Worm (Caenorhabditis elegans) whole organism, L4/young adult: Measurements from ENCODE around the gene C45G9.15.

Experiments used
- W03F9.2 ChIP-seq: fragments of 150-350 bp; optimal IDR thresholded peaks from 2 replicates; lab custom pipeline; 2014; ENCODE audit warnings: missing biosample characterization, missing genetic modification characterization
- dao-5 ChIP-seq: sonication (generic microtip); optimal IDR thresholded peaks from 2 replicates; lab custom pipeline; 2016; ENCODE audit warnings: missing genotype, missing genetic modification characterization, moderate library complexity, missing compliant biosample characterization
- him-1 ChIP-seq: sonication (generic microtip); optimal IDR thresholded peaks from 2 replicates; lab custom pipeline; 2016; ENCODE audit warnings: missing genotype, missing genetic modification reagents, missing genetic modification characterization, missing compliant biosample characterization

C45G9.15 gene

ce11 chrIII:5031375-5031836, 20.4 kb downstream of the C45G9.15 start:
- TF ChIP-seq dao-5 (tag; lab: Kevin White, UChicago) (peak; percentile 78), him-1 (tag; lab: Kevin White, UChicago) (peak; percentile 81)

ce11 chrIII:5030629-5031028, 21.2 kb downstream of the C45G9.15 start, which contains the start of gene klp-6:
TSS of gene klp-6 (plus strand) at chrIII:5030929.
- TF ChIP-seq him-1 (tag; lab: Kevin White, UChicago) (no peak), W03F9.2 (no peak), dao-5 (tag; lab: Kevin White, UChicago) (no peak)

DNA sequence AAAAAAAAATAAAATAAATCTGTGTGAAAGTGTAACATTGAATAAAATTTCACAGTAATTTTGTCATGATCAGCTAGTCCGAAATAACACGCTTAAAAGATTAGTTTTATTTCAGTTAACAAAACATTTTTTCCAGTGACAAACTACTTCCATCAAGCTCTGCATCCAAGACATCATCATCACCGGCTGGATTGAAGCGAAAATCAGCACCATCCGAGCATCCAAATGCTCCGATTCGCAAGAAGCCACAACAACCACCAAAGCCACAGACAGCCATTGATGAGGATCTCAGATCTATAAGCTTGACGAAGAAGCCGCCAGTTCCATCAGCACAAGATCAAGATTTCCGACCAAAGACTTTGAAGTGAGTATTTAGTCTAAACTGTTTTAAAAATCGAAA, 24.6 kb downstream of the C45G9.15 start:
- TF ChIP-seq W03F9.2: no peak
- TF ChIP-seq him-1 (tag; lab: Kevin White, UChicago): no peak
- TF ChIP-seq dao-5 (tag; lab: Kevin White, UChicago): no peak

DNA sequence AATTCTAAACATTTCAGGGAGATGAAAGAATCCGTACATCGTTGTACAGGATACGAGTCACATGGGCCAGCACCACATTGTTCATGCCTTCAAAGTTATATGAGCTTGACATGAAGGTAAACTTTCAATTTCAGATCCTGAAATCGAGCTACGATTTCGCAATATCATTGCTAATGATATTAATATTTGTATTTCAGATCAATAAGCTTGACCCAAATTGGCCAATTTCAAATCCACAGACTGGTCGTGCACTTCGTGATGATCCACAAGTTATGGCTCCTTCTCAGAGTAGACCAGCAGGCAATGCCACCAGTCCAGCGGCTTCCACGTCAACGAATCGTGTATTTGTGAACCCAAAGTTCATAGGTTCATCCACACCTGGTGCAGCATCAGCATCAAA, 25.5 kb downstream of the C45G9.15 start:
- TF ChIP-seq him-1 (tag; lab: Kevin White, UChicago) (no peak), dao-5 (tag; lab: Kevin White, UChicago) (no peak), W03F9.2 (no peak)

DNA sequence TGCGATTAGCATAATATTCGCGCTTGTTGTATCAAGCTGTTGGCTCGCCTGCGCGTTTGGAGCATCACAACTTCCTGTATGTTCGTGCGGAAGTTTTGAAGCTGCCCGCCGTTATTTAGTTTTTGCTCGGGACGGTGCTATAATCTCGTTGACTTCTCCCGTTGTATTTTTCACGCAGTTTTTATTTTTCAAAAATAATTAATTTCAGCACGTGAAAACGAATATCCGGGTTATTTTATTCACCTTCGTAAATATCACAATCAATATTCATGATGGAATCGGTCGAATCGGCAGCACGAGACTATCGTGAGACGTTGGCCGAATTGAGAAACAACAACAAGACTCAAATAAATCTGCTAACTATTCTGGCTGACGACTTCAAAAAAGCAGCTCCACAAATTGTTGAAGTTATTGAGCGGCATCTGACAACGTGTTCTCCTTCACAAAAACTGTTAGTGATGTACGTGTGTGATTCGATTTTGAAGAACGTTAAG, 26.7 kb downstream of the C45G9.15 start:
- TF ChIP-seq W03F9.2 (no peak), him-1 (tag; lab: Kevin White, UChicago) (no peak), dao-5 (tag; lab: Kevin White, UChicago) (no peak)

DNA sequence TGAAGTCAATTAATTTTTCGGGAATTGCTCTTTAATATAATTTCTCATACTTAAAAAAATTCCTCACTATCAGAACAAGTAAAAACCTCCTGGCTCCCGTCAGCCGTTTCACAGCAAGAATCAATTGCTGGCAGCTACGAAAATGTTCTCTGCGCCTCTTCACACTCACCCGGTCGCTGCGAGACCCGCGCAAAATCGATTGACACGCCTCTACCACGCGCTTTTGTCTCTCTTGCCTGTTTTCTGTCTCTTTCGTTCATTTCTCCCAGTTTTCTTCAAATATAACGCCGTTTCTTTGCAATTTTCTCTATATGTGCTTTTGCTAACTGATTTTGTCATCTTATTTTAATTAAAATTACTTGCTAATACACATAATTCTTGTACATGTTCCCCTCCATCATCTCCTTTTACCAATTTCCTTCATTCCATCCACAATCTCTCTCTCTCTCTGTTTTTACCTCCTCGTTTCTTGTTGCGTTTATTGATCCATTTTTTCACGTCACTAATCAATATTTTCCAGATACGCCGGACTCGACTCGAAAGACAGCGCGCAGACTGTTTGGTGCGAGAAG, 27.4 kb downstream of the C45G9.15 start, which contains the start of gene pcf-11:
TSS of gene pcf-11 (plus strand) at position 522 of the 572 bp plus-strand sequence.
- TF ChIP-seq him-1 (tag; lab: Kevin White, UChicago) (no peak), dao-5 (tag; lab: Kevin White, UChicago) (no peak), W03F9.2 (peak; percentile 34)

- TF ChIP-seq him-1 (tag; lab: Kevin White, UChicago) (no peak), W03F9.2 (no peak), dao-5 (tag; lab: Kevin White, UChicago) (no peak)
These were observed 28.2 kb downstream of the C45G9.15 start for ce11 chrIII:5023642-5024041.

ce11 chrIII:5022964-5023363, 28.9 kb downstream of the C45G9.15 start, which contains the start of gene R144.13:
TSS of gene R144.13 (plus strand) at chrIII:5023264.
- no peak for TF ChIP-seq him-1 (tag; lab: Kevin White, UChicago)
- TF ChIP-seq W03F9.2: no peak
- TF ChIP-seq dao-5 (tag; lab: Kevin White, UChicago): no peak

- TF ChIP-seq W03F9.2 (no peak), him-1 (tag; lab: Kevin White, UChicago) (no peak), dao-5 (tag; lab: Kevin White, UChicago) (no peak)
These were observed 30.2 kb downstream of the C45G9.15 start, which contains the start of gene R144.3 for ce11 chrIII:5021689-5022088. TSS of gene R144.3 (plus strand) at chrIII:5021989.

DNA sequence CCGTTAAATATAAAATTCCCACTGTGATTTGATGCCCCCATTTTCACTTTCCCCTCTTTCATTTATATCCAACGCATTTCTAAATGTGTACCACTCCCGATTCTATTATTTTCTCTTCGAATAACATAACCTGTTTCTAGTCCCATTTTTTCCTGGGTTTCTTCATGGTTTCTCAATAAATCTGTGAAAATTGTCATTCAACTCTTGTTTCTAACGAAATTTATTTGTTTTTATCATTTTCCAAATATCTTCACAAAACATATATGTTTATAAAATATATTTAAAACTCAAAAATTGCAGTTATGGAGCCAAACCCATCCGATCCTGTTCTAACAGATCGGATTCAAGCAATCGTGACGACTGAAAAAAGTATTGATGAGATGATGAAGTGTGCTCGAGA, 30.9 kb downstream of the C45G9.15 start, which contains the start of gene mdt-11:
TSS of gene mdt-11 (plus strand) at position 301 of the 400 bp plus-strand sequence.
- no peak for TF ChIP-seq him-1 (tag; lab: Kevin White, UChicago)
- TF ChIP-seq dao-5 (tag; lab: Kevin White, UChicago): no peak
- TF ChIP-seq W03F9.2: no peak

ce11 chrIII:5018116-5018689, 33.6 kb downstream of the C45G9.15 start, which contains the start of gene wip-1:
TSS of gene wip-1 (plus strand) at chrIII:5018639.
- TF ChIP-seq W03F9.2: peak; percentile 98
- TF ChIP-seq him-1 (tag; lab: Kevin White, UChicago): peak; percentile 98
- peak; percentile 72 for TF ChIP-seq dao-5 (tag; lab: Kevin White, UChicago)

DNA sequence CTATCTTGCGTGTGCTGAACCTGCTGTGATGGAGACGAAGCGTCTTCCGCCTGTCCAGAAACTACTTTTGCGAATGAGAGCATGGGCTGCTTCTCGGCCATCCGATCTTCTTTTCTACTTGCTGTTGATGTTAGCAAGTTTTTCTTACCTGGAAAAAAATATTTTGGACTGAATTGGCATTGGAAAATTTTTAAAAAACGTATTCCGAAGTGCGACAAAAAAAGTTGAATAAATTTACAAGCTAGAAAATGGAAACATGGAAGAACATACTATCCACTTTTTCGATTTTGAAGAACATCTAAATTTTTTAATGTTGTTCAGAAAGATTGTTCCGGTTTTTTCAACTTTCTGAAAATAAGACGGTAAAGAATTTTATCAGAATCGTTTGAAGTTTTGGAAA, 34.3 kb downstream of the C45G9.15 start, which contains the start of gene larp-1:
TSS of gene larp-1 (minus strand) at position 101 of the 400 bp plus-strand sequence.
- no peak for TF ChIP-seq dao-5 (tag; lab: Kevin White, UChicago)
- no peak for TF ChIP-seq him-1 (tag; lab: Kevin White, UChicago)
- TF ChIP-seq W03F9.2: no peak

- TF ChIP-seq him-1 (tag; lab: Kevin White, UChicago) (peak; percentile 67), dao-5 (tag; lab: Kevin White, UChicago) (no peak), W03F9.2 (peak; percentile 57)
These were observed 37.9 kb downstream of the C45G9.15 start for ce11 chrIII:5013915-5014346.

- TF ChIP-seq W03F9.2 (no peak), him-1 (tag; lab: Kevin White, UChicago) (no peak), dao-5 (tag; lab: Kevin White, UChicago) (no peak)
These were observed 39.4 kb downstream of the C45G9.15 start for ce11 chrIII:5012460-5012859.
